Comparison of ENCODE assay signal across 4 worm cellular contexts in genomic region chrX:13356469-13356868, ce11.
TF ChIP-seq lines count a peak whose summit lies in the region.

No protein-coding gene starts in this region.

TF ChIP-seq in whole organism, L1 larva, 84 proteins besides CTCF, POLR2A, EP300 and RAD21 (continued from another document and continues in another):
- TF ChIP-seq egl-27 (tag; optimal IDR thresholded peaks at IDR 0.05; lab: Kevin White, UChicago) (peak; percentile 47 to 68), unc-62 (GFP tag; optimal IDR thresholded peaks at IDR 0.05; lab: Kevin White, UChicago) (no peak), efl-3 (GFP tag; optimal IDR thresholded peaks at IDR 0.05; lab: Kevin White, UChicago) (no peak), unc-130 (tag; optimal IDR thresholded peaks at IDR 0.05; lab: Kevin White, UChicago) (no peak), ceh-8 (GFP tag; optimal IDR thresholded peaks at IDR 0.05; lab: Kevin White, UChicago) (no peak), sox-4 (tag; optimal IDR thresholded peaks at IDR 0.05; lab: Kevin White, UChicago) (peak; percentile 7), fkh-10 (GFP tag; optimal IDR thresholded peaks at IDR 0.05; lab: Kevin White, UChicago) (no peak), nhr-20 (tag; optimal IDR thresholded peaks at IDR 0.05; lab: Kevin White, UChicago) (peak; percentile 95), skn-1 (tag; optimal IDR thresholded peaks at IDR 0.05; lab: Kevin White, UChicago) (peak; percentile 23), C34B4.2 (tag; optimal IDR thresholded peaks at IDR 0.05; lab: Kevin White, UChicago) (no peak), ceh-90 (tag; optimal IDR thresholded peaks at IDR 0.05; lab: Kevin White, UChicago) (no peak), fkh-8 (tag; optimal IDR thresholded peaks at IDR 0.05; lab: Kevin White, UChicago) (no peak), nhr-71 (tag; optimal IDR thresholded peaks at IDR 0.05; lab: Kevin White, UChicago) (peak; percentile 93), nhr-84 (tag; optimal IDR thresholded peaks at IDR 0.05; lab: Kevin White, UChicago) (no peak), tlp-1 (tag; optimal IDR thresholded peaks at IDR 0.05; lab: Kevin White, UChicago) (no peak), swsn-7 (tag; optimal IDR thresholded peaks at IDR 0.05; lab: Kevin White, UChicago) (peak; percentile 18), sup-37 (GFP tag; optimal IDR thresholded peaks at IDR 0.05; lab: Kevin White, UChicago) (no peak), mdl-1 (tag; optimal IDR thresholded peaks at IDR 0.05; lab: Kevin White, UChicago) (peak in 1 of 2 experiments; percentile 80), zip-4 (GFP tag; optimal IDR thresholded peaks at IDR 0.05; lab: Kevin White, UChicago) (no peak), unc-86 (tag; optimal IDR thresholded peaks at IDR 0.05; lab: Kevin White, UChicago) (no peak), rnt-1 (tag; optimal IDR thresholded peaks at IDR 0.05; lab: Kevin White, UChicago) (peak; percentile 69), mep-1 (tag; optimal IDR thresholded peaks at IDR 0.05; lab: Kevin White, UChicago) (peak; percentile 62), lsy-2 (tag; optimal IDR thresholded peaks at IDR 0.05; lab: Kevin White, UChicago) (peak; percentile 18 to 50), lin-13 (GFP tag; optimal IDR thresholded peaks at IDR 0.05; lab: Kevin White, UChicago) (peak; percentile 38), ztf-11 (tag; optimal IDR thresholded peaks at IDR 0.05; lab: Kevin White, UChicago) (no peak), pag-3 (tag; optimal IDR thresholded peaks at IDR 0.05; lab: Kevin White, UChicago; ENCODE audit: borderline replicate concordance, insufficient read depth) (peak; percentile 39), tbx-2 (tag; optimal IDR thresholded peaks at IDR 0.05; lab: Kevin White, UChicago) (peak; percentile 88), efl-1 (optimal IDR thresholded peaks at IDR 0.05; lab: Kevin White, UChicago) (peak in 1 of 2 experiments; percentile 10), efl-1 (GFP tag; optimal IDR thresholded peaks at IDR 0.05 in 1 of 2; lab: Kevin White, UChicago) (no peak), unc-98 (GFP tag; IDR thresholded peaks at IDR 0.05; lab: Robert Waterston, UW) (no peak), nhr-47 (tag; optimal IDR thresholded peaks at IDR 0.05; lab: Kevin White, UChicago) (peak; percentile 61), aha-1 (tag; optimal IDR thresholded peaks at IDR 0.05; lab: Kevin White, UChicago) (no peak), nhr-77 (tag; optimal IDR thresholded peaks at IDR 0.05; lab: Kevin White, UChicago) (peak; percentile 38)

TF ChIP-seq in whole organism, L2 larva, 48 proteins besides CTCF, POLR2A, EP300 and RAD21 (continued from another document):
- TF ChIP-seq R02D3.7 (tag; optimal IDR thresholded peaks at IDR 0.05; lab: Kevin White, UChicago): no peak

TF ChIP-seq in whole organism, L4 larva, 104 proteins besides CTCF, POLR2A, EP300 and RAD21 (continued from another document and continues in another):
- TF ChIP-seq sdz-12 (GFP tag; optimal IDR thresholded peaks at IDR 0.05; lab: Kevin White, UChicago) (no peak), lin-1 (GFP tag; IDR thresholded peaks at IDR 0.05; lab: Robert Waterston, UW) (peak; percentile 90), daf-16 (GFP tag; optimal IDR thresholded peaks at IDR 0.05; lab: Kevin White, UChicago) (no peak), daf-16 (tag; optimal IDR thresholded peaks at IDR 0.05; lab: Kevin White, UChicago) (peak; percentile 35), zfp-2 (tag; optimal IDR thresholded peaks at IDR 0.05; lab: Kevin White, UChicago) (no peak), mdt-29 (GFP tag; IDR thresholded peaks at IDR 0.05; lab: Robert Waterston, UW) (0 out of 2 replicates have a peak, but pooled peaks have one; percentile 60), nhr-237 (tag; optimal IDR thresholded peaks at IDR 0.05; lab: Kevin White, UChicago) (no peak), ztf-7 (tag; optimal IDR thresholded peaks at IDR 0.05; lab: Kevin White, UChicago) (no peak), mxl-2 (GFP tag; conservative IDR thresholded peaks at IDR 0.05; lab: Robert Waterston, UW) (peak; percentile 77; the same call in 1 of the 2 replicates), F44E2.7 (GFP tag; IDR thresholded peaks at IDR 0.05; lab: Robert Waterston, UW) (no peak), daf-12 (tag; optimal IDR thresholded peaks at IDR 0.05; lab: Kevin White, UChicago) (no peak), ztf-11 (tag; optimal IDR thresholded peaks at IDR 0.05; lab: Kevin White, UChicago) (no peak), R02D3.7 (tag; optimal IDR thresholded peaks at IDR 0.05; lab: Kevin White, UChicago) (no peak), tag-97 (GFP tag; IDR thresholded peaks at IDR 0.05; lab: Robert Waterston, UW) (no peak), gei-8 (GFP tag; optimal IDR thresholded peaks at IDR 0.05; lab: Kevin White, UChicago) (peak; percentile 94), pha-4 (GFP tag; IDR thresholded peaks at IDR 0.05; lab: Robert Waterston, UW) (no peak), pha-4 (tag; optimal IDR thresholded peaks at IDR 0.05; lab: Kevin White, UChicago) (no peak), lir-3 (tag; optimal IDR thresholded peaks at IDR 0.05; lab: Kevin White, UChicago) (no peak), nhr-102 (tag; optimal IDR thresholded peaks at IDR 0.05; lab: Kevin White, UChicago) (peak; percentile 57), dpl-1 (GFP tag; optimal IDR thresholded peaks at IDR 0.05; lab: Kevin White, UChicago) (no peak), D1046.2 (GFP tag; IDR thresholded peaks at IDR 0.05; lab: Robert Waterston, UW) (no peak), mxl-3 (GFP tag; optimal IDR thresholded peaks at IDR 0.05; lab: Kevin White, UChicago) (peak; percentile 97), zfp-3 (GFP tag; conservative IDR thresholded peaks at IDR 0.05; lab: Robert Waterston, UW) (0 out of 2 replicates have a peak, but pooled peaks have one; percentile 32), egl-27 (tag; optimal IDR thresholded peaks at IDR 0.05; lab: Kevin White, UChicago) (no peak), lin-39 (tag; optimal IDR thresholded peaks at IDR 0.05; lab: Kevin White, UChicago) (no peak), saeg-2 (GFP tag; IDR thresholded peaks at IDR 0.05; lab: Robert Waterston, UW) (0 out of 2 replicates have a peak, but pooled peaks have one; percentile 51), ceh-82 (tag; optimal IDR thresholded peaks at IDR 0.05; lab: Kevin White, UChicago) (no peak), hmg-1.1 (GFP tag; IDR thresholded peaks at IDR 0.05; lab: Robert Waterston, UW) (0 out of 2 replicates have a peak, but pooled peaks have one; percentile 41), hlh-30 (tag; optimal IDR thresholded peaks at IDR 0.05; lab: Kevin White, UChicago; ENCODE audit: insufficient read depth) (peak; percentile 84), nhr-111 (GFP tag; optimal IDR thresholded peaks at IDR 0.05; lab: Kevin White, UChicago) (no peak), duxl-1 (tag; optimal IDR thresholded peaks at IDR 0.05; lab: Kevin White, UChicago; ENCODE audit: poor library complexity) (no peak), aha-1 (tag; lab: Kevin White, UChicago) (peak; percentile 100), spr-3 (GFP tag; optimal IDR thresholded peaks at IDR 0.05; lab: Kevin White, UChicago) (no peak), ces-1 (GFP tag; optimal IDR thresholded peaks at IDR 0.05; lab: Kevin White, UChicago) (no peak), lsy-2 (tag; optimal IDR thresholded peaks at IDR 0.05; lab: Kevin White, UChicago) (peak; percentile 60 to 71), set-16 (GFP tag; IDR thresholded peaks at IDR 0.05; lab: Robert Waterston, UW) (no peak), fos-1 (tag; optimal IDR thresholded peaks at IDR 0.05; lab: Kevin White, UChicago) (no peak), nhr-28 (tag; optimal IDR thresholded peaks at IDR 0.05; lab: Kevin White, UChicago) (peak; percentile 92), nhr-48 (tag; optimal IDR thresholded peaks at IDR 0.05; lab: Kevin White, UChicago) (peak; percentile 98), F10B5.3 (tag; optimal IDR thresholded peaks at IDR 0.05; lab: Kevin White, UChicago) (no peak), fkh-10 (GFP tag; optimal IDR thresholded peaks at IDR 0.05; lab: Kevin White, UChicago) (no peak), zip-2 (tag; optimal IDR thresholded peaks at IDR 0.05; lab: Kevin White, UChicago) (no peak), pqm-1 (tag; optimal IDR thresholded peaks at IDR 0.05; lab: Kevin White, UChicago) (no peak), Y5F2A.4 (GFP tag; optimal IDR thresholded peaks at IDR 0.05; lab: Kevin White, UChicago) (no peak), cey-2 (tag; optimal IDR thresholded peaks at IDR 0.05; lab: Kevin White, UChicago; ENCODE audit: borderline replicate concordance, insufficient read depth) (no peak), lin-13 (GFP tag; optimal IDR thresholded peaks at IDR 0.05; lab: Kevin White, UChicago) (no peak), ceh-20 (GFP tag; IDR thresholded peaks at IDR 0.05; lab: Robert Waterston, UW) (peak; percentile 76), tra-1 (GFP tag; IDR thresholded peaks at IDR 0.05; lab: Robert Waterston, UW) (peak; percentile 88), T20F7.1 (GFP tag; optimal IDR thresholded peaks at IDR 0.05; lab: Kevin White, UChicago) (no peak), daf-8 (GFP tag; IDR thresholded peaks at IDR 0.05; lab: Robert Waterston, UW) (no peak), mes-2 (tag; optimal IDR thresholded peaks at IDR 0.05; lab: Kevin White, UChicago; ENCODE audit: poor library complexity, severe bottlenecking) (peak; percentile 46)

TF ChIP-seq in whole organism, young adult, 124 proteins besides CTCF, POLR2A, EP300 and RAD21 (continued from another document and continues in another):
- TF ChIP-seq F33H1.4 (GFP tag; IDR thresholded peaks at IDR 0.05; lab: Robert Waterston, UW) (no peak), hlh-26 (GFP tag; conservative IDR thresholded peaks at IDR 0.05; lab: Robert Waterston, UW) (no peak), T26A5.8 (tag; optimal IDR thresholded peaks at IDR 0.05; lab: Kevin White, UChicago) (no peak), akir-1 (GFP tag; optimal IDR thresholded peaks at IDR 0.05; lab: Kevin White, UChicago) (no peak), xnd-1 (tag; optimal IDR thresholded peaks at IDR 0.05; lab: Kevin White, UChicago) (no peak), egrh-3 (GFP tag; IDR thresholded peaks at IDR 0.05; lab: Robert Waterston, UW) (no peak), Y79H2A.3 (GFP tag; conservative IDR thresholded peaks at IDR 0.05; lab: Robert Waterston, UW) (no peak), zim-3 (tag; optimal IDR thresholded peaks at IDR 0.05; lab: Kevin White, UChicago) (no peak), atf-7 (tag; optimal IDR thresholded peaks at IDR 0.05; lab: Kevin White, UChicago) (peak; percentile 71), pha-4 (tag; optimal IDR thresholded peaks at IDR 0.05; lab: Kevin White, UChicago) (no peak), Y67H2A.10 (GFP tag; conservative IDR thresholded peaks at IDR 0.05; lab: Robert Waterston, UW) (no peak), dpff-1 (tag; optimal IDR thresholded peaks at IDR 0.05; lab: Kevin White, UChicago) (no peak), C06A6.2 (GFP tag; conservative IDR thresholded peaks at IDR 0.05; lab: Robert Waterston, UW) (peak; percentile 53; the same call in 1 of the 2 replicates), ztf-25 (GFP tag; IDR thresholded peaks at IDR 0.05; lab: Robert Waterston, UW) (no peak), nfyb-1 (GFP tag; IDR thresholded peaks at IDR 0.05; lab: Robert Waterston, UW) (no peak), B0261.1 (tag; optimal IDR thresholded peaks at IDR 0.05; lab: Kevin White, UChicago) (no peak), nhr-90 (tag; optimal IDR thresholded peaks at IDR 0.05; lab: Kevin White, UChicago) (peak; percentile 38), nhr-179 (tag; optimal IDR thresholded peaks at IDR 0.05; lab: Kevin White, UChicago) (no peak), nhr-120 (GFP tag; IDR thresholded peaks at IDR 0.05; lab: Robert Waterston, UW) (no peak), rpc-1 (optimal IDR thresholded peaks at IDR 0.05; lab: Kevin White, UChicago) (no peak), rpc-1 (tag; optimal IDR thresholded peaks at IDR 0.05; lab: Kevin White, UChicago) (no peak), attf-6 (GFP tag; IDR thresholded peaks at IDR 0.05; lab: Robert Waterston, UW) (no peak), sptf-2 (GFP tag; optimal IDR thresholded peaks at IDR 0.05; lab: Kevin White, UChicago) (no peak), nfya-2 (GFP tag; IDR thresholded peaks at IDR 0.05; lab: Robert Waterston, UW) (no peak), aptf-2 (GFP tag; conservative IDR thresholded peaks at IDR 0.05; lab: Robert Waterston, UW) (no peak), gei-17 (GFP tag; optimal IDR thresholded peaks at IDR 0.05; lab: Kevin White, UChicago) (peak; percentile 9), tbp1 (GFP tag; optimal IDR thresholded peaks at IDR 0.05; lab: Kevin White, UChicago) (peak; percentile 54), ZK185.1 (tag; optimal IDR thresholded peaks at IDR 0.05; lab: Kevin White, UChicago; ENCODE audit: poor library complexity, severe bottlenecking) (peak; percentile 48), B0336.3 (GFP tag; IDR thresholded peaks at IDR 0.05; lab: Robert Waterston, UW) (peak; percentile 30; the same call in 1 of the 2 replicates), bed-1 (GFP tag; IDR thresholded peaks at IDR 0.05; lab: Robert Waterston, UW) (no peak), attf-3 (GFP tag; conservative IDR thresholded peaks at IDR 0.05; lab: Robert Waterston, UW) (no peak), C17E4.6 (GFP tag; IDR thresholded peaks at IDR 0.05; lab: Robert Waterston, UW) (no peak), hmg-1.2 (GFP tag; IDR thresholded peaks at IDR 0.05; lab: Robert Waterston, UW) (no peak), ceh-100 (GFP tag; IDR thresholded peaks at IDR 0.05; lab: Robert Waterston, UW) (no peak), dpl-1 (GFP tag; optimal IDR thresholded peaks at IDR 0.05; lab: Kevin White, UChicago) (no peak), bed-2 (GFP tag; IDR thresholded peaks at IDR 0.05; lab: Robert Waterston, UW) (no peak), ceh-27 (GFP tag; optimal IDR thresholded peaks at IDR 0.05; lab: Kevin White, UChicago) (no peak), ets-4 (GFP tag; optimal IDR thresholded peaks at IDR 0.05; lab: Kevin White, UChicago) (no peak), ztf-22 (GFP tag; optimal IDR thresholded peaks at IDR 0.05; lab: Kevin White, UChicago) (peak; percentile 53), unc-62 (GFP tag; optimal IDR thresholded peaks at IDR 0.05; lab: Kevin White, UChicago) (no peak), efl-1 (GFP tag; optimal IDR thresholded peaks at IDR 0.05; lab: Kevin White, UChicago) (no peak), nhr-27 (tag; optimal IDR thresholded peaks at IDR 0.05; lab: Kevin White, UChicago) (no peak), ztf-3 (GFP tag; optimal IDR thresholded peaks at IDR 0.05; lab: Kevin White, UChicago) (no peak), hmg-20 (GFP tag; IDR thresholded peaks at IDR 0.05; lab: Robert Waterston, UW) (no peak), madf-10 (tag; optimal IDR thresholded peaks at IDR 0.05; lab: Kevin White, UChicago) (no peak), dox-1 (GFP tag; IDR thresholded peaks at IDR 0.05; lab: Robert Waterston, UW) (peak; percentile 47), snpc-4 (GFP tag; optimal IDR thresholded peaks at IDR 0.05; lab: Kevin White, UChicago) (no peak), snpc-4 (tag; optimal IDR thresholded peaks at IDR 0.05; lab: Kevin White, UChicago) (peak in 1 of 4 experiments; percentile 28), mxl-1 (tag; optimal IDR thresholded peaks at IDR 0.05; lab: Kevin White, UChicago) (no peak), F23B12.7 (tag; optimal IDR thresholded peaks at IDR 0.05; lab: Kevin White, UChicago; ENCODE audit: insufficient read depth) (no peak), lin-35 (GFP tag; optimal IDR thresholded peaks at IDR 0.05; lab: Kevin White, UChicago) (no peak), B0035.1 (tag; optimal IDR thresholded peaks at IDR 0.05; lab: Kevin White, UChicago) (no peak), die-1 (tag; optimal IDR thresholded peaks at IDR 0.05; lab: Kevin White, UChicago) (peak; percentile 75), sdz-38 (tag; optimal IDR thresholded peaks at IDR 0.05; lab: Kevin White, UChicago) (no peak), F10E7.11 (tag; optimal IDR thresholded peaks at IDR 0.05; lab: Kevin White, UChicago) (no peak), snpc-1.3 (tag; optimal IDR thresholded peaks at IDR 0.05; lab: Kevin White, UChicago; ENCODE audit: insufficient read depth) (no peak), lin-54 (GFP tag; optimal IDR thresholded peaks at IDR 0.05; lab: Kevin White, UChicago) (no peak), ztf-6 (GFP tag; IDR thresholded peaks at IDR 0.05; lab: Robert Waterston, UW) (no peak), F22D6.2 (tag; optimal IDR thresholded peaks at IDR 0.05; lab: Kevin White, UChicago) (peak; percentile 70), tbx-9 (tag; optimal IDR thresholded peaks at IDR 0.05; lab: Kevin White, UChicago; ENCODE audit: borderline replicate concordance) (no peak), cebp-2 (GFP tag; IDR thresholded peaks at IDR 0.05; lab: Robert Waterston, UW) (no peak)
